Worm (Caenorhabditis elegans): ENCODE data around the gene ptr-8.

ptr-8 gene

DNA sequence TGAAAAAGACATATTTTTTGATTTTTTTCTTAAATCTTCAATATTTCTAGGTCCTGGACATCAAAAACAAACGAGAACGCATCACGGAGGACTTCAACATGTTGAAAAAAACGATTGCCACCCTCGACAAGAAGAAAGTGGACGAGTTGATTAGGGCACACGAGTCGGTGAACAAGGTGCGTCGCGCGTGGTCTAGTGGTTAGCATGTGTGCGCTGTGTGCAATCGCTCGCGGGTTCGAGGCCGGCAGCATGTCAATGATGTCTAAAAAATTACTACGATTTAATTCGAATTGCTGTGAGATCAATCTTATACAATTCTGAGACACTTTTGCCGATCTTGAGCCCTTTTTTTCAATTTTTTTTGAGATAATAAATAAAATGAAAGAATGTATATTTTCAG lies 49.0 kb upstream of the ptr-8 start (continued):
- peak; percentile 72 for TF ChIP-seq hlh-11 (tag; optimal IDR thresholded peaks at IDR 0.05)
- TF ChIP-seq fkh-10 (GFP tag; optimal IDR thresholded peaks at IDR 0.05): peak; percentile 41
- TF ChIP-seq mxl-3 (GFP tag; optimal IDR thresholded peaks at IDR 0.05): peak; percentile 61
- TF ChIP-seq nhr-41 (GFP tag; IDR thresholded peaks at IDR 0.05): peak; percentile 37; the same call in 1 of the 2 replicates
- no peak for TF ChIP-seq daf-12 (tag; optimal IDR thresholded peaks at IDR 0.05)
- TF ChIP-seq nhr-11 (tag; optimal IDR thresholded peaks at IDR 0.05): peak; percentile 59
- peak; percentile 64 for TF ChIP-seq unc-130 (GFP tag; optimal IDR thresholded peaks at IDR 0.05)
- no peak for TF ChIP-seq lin-39 (tag; optimal IDR thresholded peaks at IDR 0.05)
- TF ChIP-seq spr-1 (tag; optimal IDR thresholded peaks at IDR 0.05): peak; percentile 71
- TF ChIP-seq dpl-1 (GFP tag; optimal IDR thresholded peaks at IDR 0.05): peak; percentile 63
- TF ChIP-seq lir-3 (tag; optimal IDR thresholded peaks at IDR 0.05): peak; percentile 59
- peak; percentile 85 for TF ChIP-seq lin-38 (GFP tag; IDR thresholded peaks at IDR 0.05)
- peak; percentile 84 for TF ChIP-seq nhr-102 (tag; optimal IDR thresholded peaks at IDR 0.05)
- peak; percentile 68 for TF ChIP-seq lin-13 (GFP tag; optimal IDR thresholded peaks at IDR 0.05)
- TF ChIP-seq zfp-3 (GFP tag; conservative IDR thresholded peaks at IDR 0.05): peak; percentile 78; the same call in 1 of the 2 replicates
- no peak for TF ChIP-seq fos-1 (tag; optimal IDR thresholded peaks at IDR 0.05)
- TF ChIP-seq F37D6.2 (tag; optimal IDR thresholded peaks at IDR 0.05): peak; percentile 45
- TF ChIP-seq ztf-11 (tag; optimal IDR thresholded peaks at IDR 0.05): peak; percentile 9
- TF ChIP-seq ZK546.5 (tag; optimal IDR thresholded peaks at IDR 0.05): no peak
- TF ChIP-seq arid-1 (GFP tag; conservative IDR thresholded peaks at IDR 0.05): peak; percentile 95
- peak; percentile 18 for TF ChIP-seq R02D3.7 (tag; optimal IDR thresholded peaks at IDR 0.05)
- peak; percentile 57 for TF ChIP-seq ceh-32 (tag; optimal IDR thresholded peaks at IDR 0.05; ENCODE audit: poor library complexity)
- peak; percentile 77 for TF ChIP-seq spr-3 (GFP tag; optimal IDR thresholded peaks at IDR 0.05)
- no peak for TF ChIP-seq tag-97 (GFP tag; IDR thresholded peaks at IDR 0.05)
- no peak for TF ChIP-seq cey-2 (tag; optimal IDR thresholded peaks at IDR 0.05; ENCODE audit: borderline replicate concordance, insufficient read depth)
- TF ChIP-seq lin-29 (GFP tag; IDR thresholded peaks at IDR 0.05): peak; percentile 64; the same call in 1 of the 2 replicates
- peak; percentile 79 for TF ChIP-seq tra-1 (GFP tag; IDR thresholded peaks at IDR 0.05)
- TF ChIP-seq F26F4.8 (GFP tag; conservative IDR thresholded peaks at IDR 0.05): peak; percentile 96
- peak; percentile 76; the same call in 1 of the 2 replicates for TF ChIP-seq nhr-42 (GFP tag; IDR thresholded peaks at IDR 0.05)
- TF ChIP-seq saeg-2 (GFP tag; IDR thresholded peaks at IDR 0.05): peak; percentile 30; the same call in 1 of the 2 replicates
- peak; percentile 95 for TF ChIP-seq vab-7 (GFP tag; IDR thresholded peaks at IDR 0.05)
- peak; percentile 74 for TF ChIP-seq T20F7.1 (GFP tag; optimal IDR thresholded peaks at IDR 0.05)
- no peak for TF ChIP-seq snpc-4 (tag; optimal IDR thresholded peaks at IDR 0.05)
- TF ChIP-seq hif-1 (tag; optimal IDR thresholded peaks at IDR 0.05): peak; percentile 50 to 56
- TF ChIP-seq duxl-1 (tag; optimal IDR thresholded peaks at IDR 0.05; ENCODE audit: poor library complexity): peak; percentile 91
- TF ChIP-seq ctbp-1 (GFP tag; IDR thresholded peaks at IDR 0.05): peak; percentile 88
- peak; percentile 6 for TF ChIP-seq pqm-1 (tag; optimal IDR thresholded peaks at IDR 0.05)
- TF ChIP-seq ceh-20 (GFP tag; IDR thresholded peaks at IDR 0.05): peak; percentile 75
- no peak for TF ChIP-seq skn-1 (tag; optimal IDR thresholded peaks at IDR 0.05)
- TF ChIP-seq dve-1 (tag; optimal IDR thresholded peaks at IDR 0.05; ENCODE audit: insufficient read depth): peak; percentile 78
- peak; percentile 91 for TF ChIP-seq lin-1 (GFP tag; IDR thresholded peaks at IDR 0.05)
- TF ChIP-seq attf-4 (tag; optimal IDR thresholded peaks at IDR 0.05): no peak
- TF ChIP-seq daf-19 (GFP tag; conservative IDR thresholded peaks at IDR 0.05): no peak
- TF ChIP-seq nhr-10 (tag; optimal IDR thresholded peaks at IDR 0.05): peak; percentile 16
- peak; percentile 42 for TF ChIP-seq zip-2 (tag; optimal IDR thresholded peaks at IDR 0.05)
- peak; percentile 93; the same call in 1 of the 2 replicates for TF ChIP-seq Y105C5A.15 (GFP tag; IDR thresholded peaks at IDR 0.05)
- TF ChIP-seq zfp-2 (tag; optimal IDR thresholded peaks at IDR 0.05): peak; percentile 37
- TF ChIP-seq unc-39 (tag; optimal IDR thresholded peaks at IDR 0.05): no peak
- peak; percentile 36; the same call in 1 of the 2 replicates for TF ChIP-seq mxl-2 (GFP tag; conservative IDR thresholded peaks at IDR 0.05)
- TF ChIP-seq dmd-8 (GFP tag; IDR thresholded peaks at IDR 0.05): peak; percentile 96
- TF ChIP-seq mdl-1 (tag; optimal IDR thresholded peaks at IDR 0.05): peak; percentile 30 to 71

All from whole organism, L4 larva.